Worm (Caenorhabditis elegans) whole organism, L2 larva: ENCODE measurements around the gene T02C12.5.

ENCODE experiments used
- alr-1 ChIP-seq: fragments of 150-350 bp; optimal IDR thresholded peaks from 2 replicates; lab custom pipeline; 2014; ENCODE audit warnings: missing biosample characterization, missing genetic modification characterization
- aly-2 ChIP-seq: fragments of 150-350 bp; optimal IDR thresholded peaks from 2 replicates; lab custom pipeline; 2014; ENCODE audit warnings: missing biosample characterization, missing genetic modification characterization
- ama-1 ChIP-seq: fragments of 150-350 bp; optimal IDR thresholded peaks from 2 replicates; lab custom pipeline; 2018; ENCODE audit warnings: inconsistent platforms
- blmp-1 ChIP-seq: sonication (generic microtip); optimal IDR thresholded peaks from 2 replicates; lab custom pipeline; 2017; ENCODE audit warnings: missing genetic modification characterization, mild to moderate bottlenecking, missing compliant biosample characterization, antibody characterized with exemption, moderate library complexity; ENCODE audit not compliant: insufficient read depth
- dmd-4 ChIP-seq: sonication (generic microtip); optimal IDR thresholded peaks from 2 replicates; lab custom pipeline; 2017; ENCODE audit warnings: missing biosample characterization, missing genetic modification characterization
- egl-27 ChIP-seq: sonication (generic microtip); optimal IDR thresholded peaks from 3 replicates; lab custom pipeline; 2017; ENCODE audit warnings: missing biosample characterization, missing genetic modification reagents, missing genetic modification characterization
- elt-1 ChIP-seq: fragments of 150-350 bp; optimal IDR thresholded peaks from 2 replicates; lab custom pipeline; 2014; ENCODE audit warnings: missing biosample characterization, missing genetic modification characterization
- gmeb-1 ChIP-seq: fragments of 150-350 bp; optimal IDR thresholded peaks from 2 replicates; lab custom pipeline; 2014; ENCODE audit warnings: missing biosample characterization, missing genetic modification characterization
- skn-1 ChIP-seq: sonication (generic microtip); optimal IDR thresholded peaks from 2 replicates; lab custom pipeline; 2017; ENCODE audit warnings: missing biosample characterization, missing genetic modification characterization
- snpc-4 ChIP-seq: fragments of 150-350 bp; optimal IDR thresholded peaks from 2 replicates; lab custom pipeline; 2014; ENCODE audit warnings: missing biosample characterization, missing genetic modification characterization
- unc-62 ChIP-seq: fragments of 150-350 bp; optimal IDR thresholded peaks from 2 replicates; lab custom pipeline; 2014; ENCODE audit warnings: missing biosample characterization, missing genetic modification reagents, missing genetic modification characterization

- TF ChIP-seq egl-27 (tag; lab: Kevin White, UChicago) (no peak), snpc-4 (tag; lab: Kevin White, UChicago) (no peak), skn-1 (tag; lab: Kevin White, UChicago) (no peak), alr-1 (no peak), gmeb-1 (tag; lab: Kevin White, UChicago) (no peak), aly-2 (tag; lab: Kevin White, UChicago) (no peak), ama-1 (lab: Kevin White, UChicago) (no peak), unc-62 (GFP tag; lab: Kevin White, UChicago) (no peak), elt-1 (tag; lab: Kevin White, UChicago) (no peak), dmd-4 (tag; lab: Kevin White, UChicago) (no peak), blmp-1 (tag; lab: Kevin White, UChicago) (no peak)
These were observed 22.3 kb downstream of the T02C12.5 start, which contains the start of gene pxd-1 for ce11 chrIII:4005446-4006192.
